Fruit fly (Drosophila melanogaster): ENCODE measurements around the gene Saysd1.

DNA sequence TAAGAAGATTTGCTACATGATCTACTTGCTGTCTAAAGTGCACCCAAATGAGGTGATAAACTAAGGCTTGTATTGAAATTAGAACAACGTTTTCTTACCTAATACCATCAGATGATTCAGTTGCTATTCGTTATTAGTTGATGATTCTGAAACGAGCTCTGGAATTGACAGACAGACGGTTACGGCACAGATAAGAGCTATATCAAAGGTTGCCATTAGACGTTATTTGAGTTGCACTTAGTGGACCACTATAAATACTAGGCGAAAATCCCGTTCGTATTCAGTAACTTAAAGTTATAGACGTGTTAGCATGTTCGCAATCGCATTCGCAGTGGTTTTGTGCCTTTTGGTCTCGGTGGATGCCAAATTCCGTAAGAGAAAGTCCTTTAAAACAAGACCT, 24.9 kb upstream of the Saysd1 start, which contains the start of gene to:
- no peak for TF ChIP-seq h (optimal IDR thresholded peaks at IDR 0.05)
- TF ChIP-seq Myc (optimal IDR thresholded peaks at IDR 0.05) = no peak
- no peak for TF ChIP-seq psq (optimal IDR thresholded peaks at IDR 0.05)
- TF ChIP-seq Sin3A (optimal IDR thresholded peaks at IDR 0.05) = no peak
- no peak for TF ChIP-seq ttk (optimal IDR thresholded peaks at IDR 0.05)

Measured in Kc167 (cell line).